Fruit fly (Drosophila melanogaster): ENCODE data around the gene CG43155.

CG43155 gene

dm6 chrX:11521561-11522546 is 62.3 kb downstream of the CG43155 start (continued):
- TF ChIP-seq CG3163 (GFP tag; optimal IDR thresholded peaks at IDR 0.05) (no peak), ems (GFP tag; optimal IDR thresholded peaks at IDR 0.05) (no peak), z (GFP tag; IDR thresholded peaks at IDR 0.05) (no peak), Opbp (GFP tag; IDR thresholded peaks at IDR 0.05; ENCODE audit: partially characterized antibody) (no peak), odd (GFP tag; optimal IDR thresholded peaks at IDR 0.05) (peak; percentile 47), pan (optimal IDR thresholded peaks at IDR 0.05) (no peak), pan (GFP tag; optimal IDR thresholded peaks at IDR 0.05 in 1 of 2, IDR thresholded peaks at IDR 0.05 in 1 of 2) (peak in 1 of 2 experiments; percentile 73), tin (GFP tag; optimal IDR thresholded peaks at IDR 0.05) (peak; percentile 8), fd96Cb (tag; optimal IDR thresholded peaks at IDR 0.05) (peak; percentile 67), zf30C (GFP tag; optimal IDR thresholded peaks at IDR 0.05) (no peak), CG9817 (tag; optimal IDR thresholded peaks at IDR 0.05) (peak; percentile 42), Ada2b (GFP tag; IDR thresholded peaks at IDR 0.05) (peak; percentile 71), twi (tag; optimal IDR thresholded peaks at IDR 0.05) (peak; percentile 8), Nf-YB (GFP tag; optimal IDR thresholded peaks at IDR 0.05) (peak; percentile 40), vvl (GFP tag; IDR thresholded peaks at IDR 0.05) (peak; percentile 70), stc (GFP tag; IDR thresholded peaks at IDR 0.05) (peak; percentile 69; the same call in 1 of the 2 replicates), Neu2 (GFP tag; optimal IDR thresholded peaks at IDR 0.05; ENCODE audit: borderline replicate concordance) (no peak), CG7556 (GFP tag; optimal IDR thresholded peaks at IDR 0.05) (peak; percentile 67), CG12659 (GFP tag; optimal IDR thresholded peaks at IDR 0.05) (peak; percentile 43), CG34422 (GFP tag; IDR thresholded peaks at IDR 0.05) (peak; percentile 68; the same call in 1 of the 3 replicates), Rx (GFP tag; IDR thresholded peaks at IDR 0.05) (no peak), CG2712 (tag; optimal IDR thresholded peaks at IDR 0.05) (peak; percentile 74), disco-r (GFP tag; optimal IDR thresholded peaks at IDR 0.05) (peak; percentile 3), CG14860 (GFP tag; IDR thresholded peaks at IDR 0.05; ENCODE audit: partially characterized antibody) (no peak), mam (GFP tag; optimal IDR thresholded peaks at IDR 0.05) (peak; percentile 49), MBD-R2 (GFP tag; IDR thresholded peaks at IDR 0.05) (0 out of 2 replicates have a peak, but pooled peaks have one; percentile 26), CG14050 (GFP tag; IDR thresholded peaks at IDR 0.05) (peak; percentile 39; the same call in 2 of the 3 replicates), kah (GFP tag; optimal IDR thresholded peaks at IDR 0.05) (peak; percentile 24), trh (GFP tag; optimal IDR thresholded peaks at IDR 0.05) (peak; percentile 13), Taf1 (GFP tag; IDR thresholded peaks at IDR 0.05) (no peak), CG7987 (GFP tag; optimal IDR thresholded peaks at IDR 0.05) (no peak), GATAe (GFP tag; conservative IDR thresholded peaks at IDR 0.05) (no peak; the same call in 1 of the 2 replicates), CG17802 (tag; optimal IDR thresholded peaks at IDR 0.05) (no peak), CG15514 (GFP tag; optimal IDR thresholded peaks at IDR 0.05) (peak; percentile 11), maf-S (GFP tag; optimal IDR thresholded peaks at IDR 0.05) (no peak), CG13775 (GFP tag; optimal IDR thresholded peaks at IDR 0.05) (peak; percentile 6), Tbp (GFP tag; optimal IDR thresholded peaks at IDR 0.05) (no peak), nerfin-1 (tag; optimal IDR thresholded peaks at IDR 0.05) (peak; percentile 44), hkb (optimal IDR thresholded peaks at IDR 0.05) (no peak), hkb (GFP tag; IDR thresholded peaks at IDR 0.05) (peak; percentile 72), sug (tag; optimal IDR thresholded peaks at IDR 0.05) (peak; percentile 24), CG10366 (GFP tag; IDR thresholded peaks at IDR 0.05) (peak; percentile 66), CG9876 (GFP tag; optimal IDR thresholded peaks at IDR 0.05) (no peak), D (optimal IDR thresholded peaks at IDR 0.05) (no peak), D (GFP tag; optimal IDR thresholded peaks at IDR 0.05) (peak; percentile 31), unc-4 (GFP tag; IDR thresholded peaks at IDR 0.05; ENCODE audit: partially characterized antibody) (no peak), slbo (GFP tag; IDR thresholded peaks at IDR 0.05) (peak; percentile 52; the same call in 1 of the 2 replicates), BtbVII (GFP tag; optimal IDR thresholded peaks at IDR 0.05) (peak; percentile 24), CG17612 (GFP tag; IDR thresholded peaks at IDR 0.05) (no peak)
